Worm (Caenorhabditis elegans): Measurements from ENCODE around the gene ZK354.7.
"Not testable (repeated sequence)": the region's sequence is repeated elsewhere in the genome, so short reads cannot be mapped to it uniquely, and the experiment has no call there.

- TF ChIP-seq cog-1 (tag; optimal IDR thresholded peaks at IDR 0.05); ref-1 (GFP tag; conservative IDR thresholded peaks at IDR 0.05): not testable (repeated sequence)
Measured at ce11 chrIV:5254678-5255077, 48.3 kb downstream of the ZK354.7 start, which contains the start of gene F36H12.10.
